Worm (Caenorhabditis elegans): ENCODE data around the gene msi-1.

The msi-1 gene

DNA sequence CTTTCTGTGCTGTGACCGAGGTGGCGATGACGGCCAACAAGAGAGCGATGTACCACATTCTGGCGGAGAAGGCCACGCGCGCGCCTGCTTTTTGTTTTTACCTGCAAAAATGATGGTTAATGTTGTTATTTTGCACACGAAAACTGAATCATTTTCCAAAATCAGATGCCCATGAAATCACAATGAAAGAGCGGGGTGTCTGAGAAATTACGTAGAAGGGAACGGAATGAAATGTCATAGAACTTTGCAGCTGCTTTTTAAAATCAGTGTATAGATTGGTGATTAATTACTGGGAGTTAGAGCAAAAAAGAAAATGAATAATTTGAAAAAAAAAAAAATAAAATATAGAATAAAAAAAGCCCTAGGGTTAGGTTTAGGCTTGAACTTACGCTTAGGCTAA lies 40.4 kb downstream of the msi-1 start, which contains the start of gene npl-10:
TSS of gene npl-10 (minus strand) at position 101 of the 400 bp plus-strand sequence.
- TF ChIP-seq nfya-1 (tag; optimal IDR thresholded peaks at IDR 0.05; ENCODE audit: insufficient read depth) = no peak

ce11 chrIII:3931423-3931822 lies 44.8 kb downstream of the msi-1 start, which contains the start of gene F37A8.2:
TSS of gene F37A8.2 (minus strand) at chrIII:3931523.
- TF ChIP-seq jun-1 (tag; optimal IDR thresholded peaks at IDR 0.05) = no peak
- no peak for TF ChIP-seq fos-1 (tag; optimal IDR thresholded peaks at IDR 0.05)
- TF ChIP-seq fkh-2 (tag; optimal IDR thresholded peaks at IDR 0.05) = no peak
- no peak for TF ChIP-seq nhr-67 (tag; optimal IDR thresholded peaks at IDR 0.05)
- no peak for TF ChIP-seq lin-39 (tag; optimal IDR thresholded peaks at IDR 0.05)
- TF ChIP-seq ceh-28 (tag; optimal IDR thresholded peaks at IDR 0.05) = no peak
- no peak for TF ChIP-seq nhr-11 (tag; optimal IDR thresholded peaks at IDR 0.05)
- TF ChIP-seq unc-39 (tag; optimal IDR thresholded peaks at IDR 0.05) = no peak

- TF ChIP-seq unc-62 (GFP tag; optimal IDR thresholded peaks at IDR 0.05) = no peak
- no peak for TF ChIP-seq ZK546.5 (tag; optimal IDR thresholded peaks at IDR 0.05)
- no peak for TF ChIP-seq nhr-25 (tag; optimal IDR thresholded peaks at IDR 0.05)
- no peak for TF ChIP-seq nhr-67 (tag; optimal IDR thresholded peaks at IDR 0.05)
- no peak for TF ChIP-seq ztf-4 (tag; optimal IDR thresholded peaks at IDR 0.05)
- TF ChIP-seq lsy-12 (tag; optimal IDR thresholded peaks at IDR 0.05) = no peak
- no peak for TF ChIP-seq nfya-1 (tag; optimal IDR thresholded peaks at IDR 0.05; ENCODE audit: insufficient read depth)
- TF ChIP-seq daf-12 (tag; optimal IDR thresholded peaks at IDR 0.05) = no peak
- TF ChIP-seq nhr-12 (tag; optimal IDR thresholded peaks at IDR 0.05) = no peak
- TF ChIP-seq fkh-10 (GFP tag; optimal IDR thresholded peaks at IDR 0.05) = no peak
- TF ChIP-seq hmg-11 (tag; optimal IDR thresholded peaks at IDR 0.05) = no peak
- no peak for TF ChIP-seq fos-1 (tag; optimal IDR thresholded peaks at IDR 0.05)
- TF ChIP-seq ztf-11 (tag; optimal IDR thresholded peaks at IDR 0.05) = no peak
- TF ChIP-seq R02D3.7 (tag; optimal IDR thresholded peaks at IDR 0.05) = no peak
- no peak for TF ChIP-seq mml-1 (tag; optimal IDR thresholded peaks at IDR 0.05)
- no peak for TF ChIP-seq tbx-2 (tag; optimal IDR thresholded peaks at IDR 0.05)
- no peak for TF ChIP-seq egl-5 (tag; optimal IDR thresholded peaks at IDR 0.05)
- no peak for TF ChIP-seq eor-1 (tag; optimal IDR thresholded peaks at IDR 0.05)
- no peak for TF ChIP-seq nhr-23 (tag; optimal IDR thresholded peaks at IDR 0.05)
- no peak for TF ChIP-seq elt-2 (tag; optimal IDR thresholded peaks at IDR 0.05)
Observed at ce11 chrIII:3928136-3928535, 48.1 kb downstream of the msi-1 start, which contains the start of gene F37A8.1. TSS of gene F37A8.1 (plus strand) at chrIII:3928436.

ce11 chrIII:3927450-3927849 lies 48.7 kb downstream of the msi-1 start:
- peak; percentile 67 for TF ChIP-seq egl-5 (tag; optimal IDR thresholded peaks at IDR 0.05)
- no peak for TF ChIP-seq snpc-4 (tag; optimal IDR thresholded peaks at IDR 0.05)

DNA sequence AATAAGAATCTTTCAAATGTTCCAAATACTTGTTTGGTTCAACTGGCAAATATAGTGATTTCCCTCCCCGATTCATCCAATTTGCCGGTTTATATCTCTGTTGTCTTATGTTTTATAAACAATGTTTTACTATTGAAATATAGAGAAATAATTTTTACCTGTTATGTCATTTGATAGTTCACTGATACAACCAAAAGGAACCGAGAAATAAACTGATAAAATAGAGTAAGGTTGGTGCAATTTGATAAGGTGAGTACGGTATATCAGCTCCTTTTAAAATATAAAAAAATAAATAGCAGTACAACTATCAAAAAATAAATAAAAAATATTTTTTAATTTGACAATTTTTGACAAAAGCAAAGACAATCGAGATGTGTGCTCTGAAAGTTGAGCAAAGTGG lies 49.4 kb downstream of the msi-1 start:
- TF ChIP-seq elt-1 (tag; optimal IDR thresholded peaks at IDR 0.05) (no peak), ZK546.5 (tag; optimal IDR thresholded peaks at IDR 0.05) (no peak), ceh-16 (tag; optimal IDR thresholded peaks at IDR 0.05) (no peak)

DNA sequence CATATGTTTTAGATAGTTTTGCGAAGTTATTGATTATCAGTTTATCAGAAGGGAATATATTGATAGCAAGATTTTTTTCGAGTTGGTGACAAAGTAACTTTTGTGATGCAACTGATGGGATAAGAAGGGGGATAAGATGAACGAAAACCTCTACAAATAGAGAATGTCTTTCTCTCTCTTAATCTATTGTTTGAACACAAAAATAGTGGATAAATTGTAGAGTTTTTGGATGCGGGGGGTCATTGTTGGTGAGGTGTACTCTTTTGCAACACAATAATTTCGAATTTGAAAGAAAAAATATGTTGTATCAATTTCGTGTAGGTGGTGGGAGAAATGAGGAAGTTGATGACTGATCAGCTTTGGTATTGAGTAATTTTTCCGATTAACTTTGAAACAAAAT lies 50.1 kb downstream of the msi-1 start, which contains the start of gene ZK1058.9:
TSS of gene ZK1058.9 (minus strand) at position 101 of the 400 bp plus-strand sequence.
- no peak for TF ChIP-seq sea-2 (GFP tag; optimal IDR thresholded peaks at IDR 0.05)
- TF ChIP-seq nhr-77 (tag; optimal IDR thresholded peaks at IDR 0.05) = no peak
- no peak for TF ChIP-seq fos-1 (tag; optimal IDR thresholded peaks at IDR 0.05)
- TF ChIP-seq nhr-23 (tag; optimal IDR thresholded peaks at IDR 0.05) = no peak
- TF ChIP-seq ZK546.5 (tag; optimal IDR thresholded peaks at IDR 0.05) = no peak
- TF ChIP-seq unc-62 (GFP tag; optimal IDR thresholded peaks at IDR 0.05) = no peak
- no peak for TF ChIP-seq lin-15B (tag; optimal IDR thresholded peaks at IDR 0.05)
- no peak for TF ChIP-seq fkh-10 (GFP tag; optimal IDR thresholded peaks at IDR 0.05)
- TF ChIP-seq tbx-2 (tag; optimal IDR thresholded peaks at IDR 0.05) = no peak
- no peak for TF ChIP-seq R02D3.7 (tag; optimal IDR thresholded peaks at IDR 0.05)
- TF ChIP-seq daf-12 (tag; optimal IDR thresholded peaks at IDR 0.05) = no peak
- TF ChIP-seq nhr-25 (tag; optimal IDR thresholded peaks at IDR 0.05) = no peak
- TF ChIP-seq jun-1 (tag; optimal IDR thresholded peaks at IDR 0.05) = no peak
- TF ChIP-seq ceh-82 (tag; optimal IDR thresholded peaks at IDR 0.05) = no peak
- TF ChIP-seq nhr-12 (tag; optimal IDR thresholded peaks at IDR 0.05) = no peak
- TF ChIP-seq zag-1 (tag; optimal IDR thresholded peaks at IDR 0.05) = no peak
- TF ChIP-seq ama-1 (optimal IDR thresholded peaks at IDR 0.05) = no peak

Data from whole organism, L3 larva.